Fruit fly (Drosophila melanogaster): ENCODE results near the gene Ptip.

DNA sequence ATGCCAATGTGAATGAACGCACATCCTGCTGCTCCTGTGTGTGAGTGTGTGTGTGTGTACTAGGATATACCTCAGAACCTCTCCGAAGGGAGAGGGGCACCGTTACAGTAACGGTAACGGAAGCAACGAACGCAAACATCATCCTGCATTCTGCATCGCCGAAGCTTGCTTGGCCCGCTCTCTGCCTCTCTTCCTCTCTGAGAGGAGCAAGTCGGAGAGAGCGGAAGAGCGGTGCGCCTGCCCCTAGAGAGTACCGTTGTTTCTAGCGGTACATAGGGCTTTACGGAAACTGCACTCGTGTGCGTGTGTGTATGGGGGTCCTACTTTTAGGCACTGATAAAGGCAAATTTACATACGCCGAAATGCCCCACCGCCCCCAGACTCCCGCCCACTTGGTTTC lies 37.6 kb downstream of the Ptip start:
- no peak for TF ChIP-seq kay (GFP tag; ENCODE audit: borderline replicate concordance)
- no peak for TF ChIP-seq CG33017 (tag; optimal IDR thresholded peaks at IDR 0.05)
- TF ChIP-seq Mnt (GFP tag; optimal IDR thresholded peaks at IDR 0.05): no peak
- TF ChIP-seq CG5204 (GFP tag; optimal IDR thresholded peaks at IDR 0.05): no peak
- TF ChIP-seq Crg-1 (GFP tag; optimal IDR thresholded peaks at IDR 0.05): no peak
- TF ChIP-seq ovo (GFP tag; optimal IDR thresholded peaks at IDR 0.05): no peak
- TF ChIP-seq Hr96 (GFP tag; optimal IDR thresholded peaks at IDR 0.05): no peak
